Fruit fly (Drosophila melanogaster) whole organism, embryonic: ENCODE data around the gene CG3448.
A peak's percentile ranks its signal among the peaks of the same experiment; 100 is the strongest.

Source experiments
- Abd-B ChIP-seq: fragments of 200-800 bp; sonication (Bioruptor generic); optimal IDR thresholded peaks from 2 replicates; lab custom pipeline; 2018; ENCODE audit warnings: missing biosample characterization, mild to moderate bottlenecking, missing genetic modification characterization, moderate library complexity
- Atf6 ChIP-seq: fragments of 200-800 bp; sonication (Bioruptor generic); IDR thresholded peaks from 2 replicates; pipeline ENCODE4 v1.3.6; 2022; ENCODE audit warnings: missing biosample characterization, missing genetic modification characterization
- BEAF-32 ChIP-seq: fragments of 200-800 bp; sonication (Bioruptor generic); optimal IDR thresholded peaks from 3 replicates; lab custom pipeline; 2017; ENCODE audit warnings: missing biosample characterization, missing genetic modification characterization, mild to moderate bottlenecking, moderate library complexity, missing genetic modification reagents
- CG11398 ChIP-seq: fragments of 200-800 bp; sonication (Bioruptor generic); optimal IDR thresholded peaks from 2 replicates; lab custom pipeline; 2016; ENCODE audit warnings: missing biosample characterization, missing genetic modification characterization
- CG14667 ChIP-seq: fragments of 200-800 bp; sonication (Bioruptor generic); IDR thresholded peaks from 2 replicates; pipeline ENCODE4 v1.3.6; 2022; ENCODE audit warnings: missing biosample characterization, missing genetic modification characterization
- CG14860 ChIP-seq: fragments of 200-800 bp; sonication (Bioruptor generic); IDR thresholded peaks from 3 replicates; pipeline ENCODE4 v1.3.6; 2022; ENCODE audit warnings: missing biosample characterization, missing genetic modification characterization; ENCODE audit not compliant: partially characterized antibody
- CG15696 ChIP-seq: fragments of 200-800 bp; sonication (Bioruptor generic); optimal IDR thresholded peaks from 2 replicates; lab custom pipeline; 2019; ENCODE audit warnings: missing biosample characterization, mild to moderate bottlenecking, missing genetic modification characterization, moderate library complexity
- CG17568 ChIP-seq: fragments of 200-800 bp; sonication (Bioruptor generic); optimal IDR thresholded peaks from 2 replicates; lab custom pipeline; 2018; ENCODE audit warnings: missing biosample characterization, mild to moderate bottlenecking, missing genetic modification characterization, moderate library complexity
- CG18476 ChIP-seq: fragments of 200-800 bp; sonication (Bioruptor generic); optimal IDR thresholded peaks from 2 replicates; lab custom pipeline; 2016; ENCODE audit warnings: missing biosample characterization, mild to moderate bottlenecking, missing genetic modification characterization
- CG18619 ChIP-seq: fragments of 200-800 bp; sonication (Bioruptor generic); optimal IDR thresholded peaks from 3 replicates; lab custom pipeline; 2017; ENCODE audit warnings: missing biosample characterization, mild to moderate bottlenecking, missing genetic modification characterization
- CG30020 ChIP-seq: fragments of 200-800 bp; optimal IDR thresholded peaks from 2 replicates; lab custom pipeline; 2019; ENCODE audit warnings: missing biosample characterization, mild to moderate bottlenecking, missing genetic modification characterization, moderate library complexity
- CG32532 ChIP-seq: fragments of 200-800 bp; sonication (Bioruptor generic); IDR thresholded peaks from 2 replicates; pipeline ENCODE4 v1.3.6; 2022; ENCODE audit warnings: missing biosample characterization, missing genetic modification characterization
- CG4360 ChIP-seq: fragments of 200-800 bp; sonication (Bioruptor generic); IDR thresholded peaks from 2 replicates; pipeline ENCODE4 v1.3.6; 2022; ENCODE audit warnings: missing biosample characterization, missing genetic modification characterization
- CG43689 ChIP-seq: fragments of 200-800 bp; sonication (Bioruptor generic); IDR thresholded peaks from 2 replicates; pipeline ENCODE4 v1.3.6; 2022; ENCODE audit warnings: missing biosample characterization, missing genetic modification characterization
- CG4820 ChIP-seq: fragments of 200-800 bp; sonication (Bioruptor generic); optimal IDR thresholded peaks from 3 replicates; lab custom pipeline; 2016; ENCODE audit warnings: missing biosample characterization, missing genetic modification characterization
- CG6272 ChIP-seq: fragments of 200-800 bp; sonication (Bioruptor generic); IDR thresholded peaks from 2 replicates; pipeline ENCODE4 v1.3.6; 2022; ENCODE audit warnings: missing biosample characterization, missing genetic modification characterization
- CG8290 ChIP-seq, 3 experiments: fragments of 200-800 bp; sonication (Bioruptor generic); optimal IDR thresholded peaks; 2 replicates each; lab custom pipeline; 2016 to 2019; ENCODE audit warnings: missing biosample characterization in 3 of 3, missing genetic modification characterization in 3 of 3, mild to moderate bottlenecking in 2 of 3, moderate library complexity in 1 of 3
- CHES-1-like ChIP-seq: fragments of 200-800 bp; sonication (Bioruptor generic); optimal IDR thresholded peaks from 2 replicates; lab custom pipeline; 2016; ENCODE audit warnings: missing biosample characterization, missing genetic modification characterization
- CrebB ChIP-seq: fragments of 200-800 bp; sonication (Bioruptor generic); optimal IDR thresholded peaks from 3 replicates; lab custom pipeline; 2018; ENCODE audit warnings: missing biosample characterization, mild to moderate bottlenecking, missing genetic modification characterization
- Dip3 ChIP-seq: fragments of 200-800 bp; sonication (Bioruptor generic); optimal IDR thresholded peaks from 3 replicates; lab custom pipeline; 2016; ENCODE audit warnings: missing biosample characterization, missing genetic modification characterization
- Fer2 ChIP-seq: fragments of 200-800 bp; sonication (Bioruptor generic); optimal IDR thresholded peaks from 2 replicates; lab custom pipeline; 2018; ENCODE audit warnings: missing biosample characterization, mild to moderate bottlenecking, missing genetic modification characterization, moderate library complexity
- Gsc ChIP-seq: fragments of 200-800 bp; sonication (Bioruptor generic); IDR thresholded peaks from 2 replicates; pipeline ENCODE4 v1.3.6; 2022; ENCODE audit warnings: missing biosample characterization, missing genetic modification characterization
- H15 ChIP-seq: fragments of 200-800 bp; sonication (Bioruptor generic); IDR thresholded peaks from 3 replicates; pipeline ENCODE4 v1.3.6; 2022; ENCODE audit warnings: missing biosample characterization, missing genetic modification characterization
- HLH54F ChIP-seq: fragments of 200-800 bp; sonication (Bioruptor generic); optimal IDR thresholded peaks from 3 replicates; lab custom pipeline; 2016; ENCODE audit warnings: missing biosample characterization, missing genetic modification characterization
- Kr ChIP-seq: fragments of 200-800 bp; sonication (Bioruptor generic); optimal IDR thresholded peaks from 2 replicates; lab custom pipeline; 2017; ENCODE audit warnings: missing biosample characterization, mild to moderate bottlenecking, missing genetic modification characterization
- Ptx1 ChIP-seq: fragments of 200-800 bp; sonication (Bioruptor generic); IDR thresholded peaks from 2 replicates; pipeline ENCODE4 v1.3.6; 2022; ENCODE audit warnings: missing biosample characterization, missing genetic modification characterization
- Scr ChIP-seq: fragments of 200-800 bp; sonication (Bioruptor generic); IDR thresholded peaks from 2 replicates; pipeline ENCODE4 v1.3.6; 2022; ENCODE audit warnings: missing biosample characterization, missing genetic modification characterization; ENCODE audit not compliant: partially characterized antibody
- amos ChIP-seq: fragments of 200-800 bp; sonication (Bioruptor generic); IDR thresholded peaks from 2 replicates; pipeline ENCODE4 v1.3.6; 2022; ENCODE audit warnings: missing biosample characterization, missing genetic modification characterization; ENCODE audit not compliant: partially characterized antibody
- bsh ChIP-seq, 2 experiments: fragments of 200-800 bp; sonication (Bioruptor generic); optimal IDR thresholded peaks; 2 replicates each; lab custom pipeline; 2017 to 2018; ENCODE audit warnings: mild to moderate bottlenecking in 2 of 2, missing biosample characterization in 2 of 2, missing genetic modification characterization in 2 of 2, moderate library complexity in 1 of 2
- chif ChIP-seq, 2 experiments: fragments of 200-800 bp; sonication (Bioruptor generic); optimal IDR thresholded peaks; 3 replicates each; lab custom pipeline; 2016; ENCODE audit warnings: missing biosample characterization in 2 of 2, missing genetic modification characterization in 2 of 2
- esg ChIP-seq: fragments of 200-800 bp; sonication (Bioruptor generic); conservative IDR thresholded peaks from 2 replicates; pipeline ENCODE4 v1.3.6; 2022; ENCODE audit warnings: missing biosample characterization, missing genetic modification characterization
- ewg ChIP-seq: fragments of 200-800 bp; sonication (Bioruptor generic); optimal IDR thresholded peaks from 3 replicates; lab custom pipeline; 2017; ENCODE audit warnings: mild to moderate bottlenecking, missing biosample characterization, missing genetic modification reagents, missing genetic modification characterization
- grau ChIP-seq: fragments of 200-800 bp; optimal IDR thresholded peaks from 3 replicates; lab custom pipeline; 2019; ENCODE audit warnings: missing biosample characterization, mild to moderate bottlenecking, missing genetic modification characterization, moderate library complexity
- gsb-n ChIP-seq: fragments of 200-800 bp; sonication (Bioruptor generic); optimal IDR thresholded peaks from 3 replicates; lab custom pipeline; 2018; ENCODE audit warnings: missing biosample characterization, mild to moderate bottlenecking, missing genetic modification characterization
- ham ChIP-seq: fragments of 200-800 bp; sonication (Bioruptor generic); IDR thresholded peaks from 2 replicates; pipeline ENCODE4 v1.3.6; 2022; ENCODE audit warnings: missing biosample characterization, missing genetic modification characterization
- inv ChIP-seq: fragments of 200-800 bp; sonication (Bioruptor generic); IDR thresholded peaks from 2 replicates; pipeline ENCODE4 v1.3.6; 2022; ENCODE audit warnings: missing biosample characterization, missing genetic modification characterization; ENCODE audit not compliant: partially characterized antibody
- knrl ChIP-seq: fragments of 200-800 bp; sonication (Bioruptor generic); IDR thresholded peaks from 3 replicates; pipeline ENCODE4 v1.3.6; 2022; ENCODE audit warnings: missing biosample characterization, missing genetic modification characterization; ENCODE audit not compliant: partially characterized antibody
- lbe ChIP-seq: fragments of 200-800 bp; sonication (Bioruptor generic); optimal IDR thresholded peaks from 2 replicates; lab custom pipeline; 2016; ENCODE audit warnings: missing biosample characterization, mild to moderate bottlenecking, missing genetic modification characterization
- maf-S ChIP-seq: fragments of 200-800 bp; sonication (Bioruptor generic); optimal IDR thresholded peaks from 2 replicates; lab custom pipeline; 2016; ENCODE audit warnings: missing biosample characterization, missing genetic modification characterization
- oc ChIP-seq: fragments of 200-800 bp; sonication (Bioruptor generic); optimal IDR thresholded peaks from 2 replicates; lab custom pipeline; 2018; ENCODE audit warnings: missing biosample characterization, mild to moderate bottlenecking, missing genetic modification characterization, moderate library complexity
- org-1 ChIP-seq: fragments of 200-800 bp; sonication (Bioruptor generic); optimal IDR thresholded peaks from 2 replicates; lab custom pipeline; 2017; ENCODE audit warnings: missing biosample characterization, missing genetic modification characterization
- seq ChIP-seq: fragments of 200-800 bp; sonication (Bioruptor generic); IDR thresholded peaks from 2 replicates; pipeline ENCODE4 v1.3.6; 2022; ENCODE audit warnings: missing biosample characterization, missing genetic modification characterization
- sim ChIP-seq: fragments of 200-800 bp; sonication (Bioruptor generic); IDR thresholded peaks from 2 replicates; pipeline ENCODE4 v1.3.6; 2022; ENCODE audit warnings: missing biosample characterization, missing genetic modification characterization
- ssp ChIP-seq: fragments of 200-800 bp; sonication (Bioruptor generic); IDR thresholded peaks from 2 replicates; pipeline ENCODE4 v1.3.6; 2022; ENCODE audit warnings: missing biosample characterization, missing genetic modification characterization
- stwl ChIP-seq: fragments of 200-800 bp; sonication (Bioruptor generic); optimal IDR thresholded peaks from 3 replicates; lab custom pipeline; 2018; ENCODE audit warnings: missing biosample characterization, mild to moderate bottlenecking, missing genetic modification characterization, moderate library complexity
- sug ChIP-seq: fragments of 200-800 bp; optimal IDR thresholded peaks from 2 replicates; lab custom pipeline; 2019; ENCODE audit warnings: missing biosample characterization, mild to moderate bottlenecking, missing genetic modification characterization, moderate library complexity
- tap ChIP-seq: fragments of 200-800 bp; optimal IDR thresholded peaks from 3 replicates; lab custom pipeline; 2019; ENCODE audit warnings: missing biosample characterization, mild to moderate bottlenecking, missing genetic modification characterization, moderate library complexity
- tio ChIP-seq: fragments of 200-800 bp; sonication (Bioruptor generic); optimal IDR thresholded peaks from 2 replicates; lab custom pipeline; 2017; ENCODE audit warnings: missing biosample characterization, missing genetic modification characterization, inconsistent platforms
- zf30C ChIP-seq: fragments of 200-800 bp; sonication (Bioruptor generic); optimal IDR thresholded peaks from 3 replicates; lab custom pipeline; 2018; ENCODE audit warnings: missing biosample characterization, mild to moderate bottlenecking, missing genetic modification characterization

The CG3448 gene

dm6 chr3L:9457619-9458092 is 6.3 kb upstream of the CG3448 start, which contains the start of gene CG3437 (continued):
- peak; percentile 99 for TF ChIP-seq HLH54F (GFP tag; lab: Kevin White, UChicago)
- TF ChIP-seq CG15696 (tag; lab: Kevin White, UChicago) = peak; percentile 98
- TF ChIP-seq maf-S = peak; percentile 98
- TF ChIP-seq gsb-n (tag; lab: Kevin White, UChicago) = peak; percentile 97
- TF ChIP-seq CG18476 (GFP tag; lab: Kevin White, UChicago) = peak; percentile 98
- TF ChIP-seq tap (tag; lab: Kevin White, UChicago) = peak; percentile 94
- TF ChIP-seq CG4820 (GFP tag; lab: Kevin White, UChicago) = peak; percentile 97
- TF ChIP-seq Fer2 (tag; lab: Kevin White, UChicago) = peak; percentile 98
- TF ChIP-seq CG8290 (GFP tag; optimal IDR thresholded peaks at IDR 0.05; lab: Kevin White, UChicago) = peak; percentile 97
- TF ChIP-seq CG8290 (tag; optimal IDR thresholded peaks at IDR 0.05; lab: Kevin White, UChicago) = peak; percentile 96 to 98
- peak; percentile 99 for TF ChIP-seq seq (GFP tag; lab: Robert Waterston, UW)
- TF ChIP-seq Gsc (GFP tag; lab: Robert Waterston, UW) = peak; percentile 99
- peak; percentile 97 for TF ChIP-seq CG43689
- peak; percentile 97 to 99 for TF ChIP-seq chif (GFP tag; optimal IDR thresholded peaks at IDR 0.05; lab: Kevin White, UChicago)
- 0 out of 2 replicates have a peak, but pooled peaks have one; percentile 21 for TF ChIP-seq inv (GFP tag; lab: Robert Waterston, UW)
- peak; percentile 98 for TF ChIP-seq tio (GFP tag; lab: Kevin White, UChicago)
- TF ChIP-seq Scr (GFP tag; lab: Robert Waterston, UW) = peak; percentile 29; the same call in 1 of the 2 replicates
- TF ChIP-seq ham (GFP tag; lab: Robert Waterston, UW) = peak; percentile 97
- TF ChIP-seq lbe = peak; percentile 97
- peak; percentile 100 for TF ChIP-seq H15
- TF ChIP-seq Kr (GFP tag; lab: Kevin White, UChicago) = peak; percentile 71
- peak; percentile 97 for TF ChIP-seq grau
- peak; percentile 98 for TF ChIP-seq oc
- peak; percentile 98 for TF ChIP-seq org-1 (GFP tag; lab: Kevin White, UChicago)
- peak; percentile 99 for TF ChIP-seq Atf6
- TF ChIP-seq CG32532 = peak; percentile 99
- peak; percentile 100 for TF ChIP-seq Ptx1 (GFP tag; lab: Robert Waterston, UW)
- TF ChIP-seq zf30C (GFP tag; lab: Kevin White, UChicago) = peak; percentile 40
- TF ChIP-seq CG6272 (GFP tag; lab: Robert Waterston, UW) = peak; percentile 99
- peak; percentile 98 for TF ChIP-seq CG17568 (GFP tag; lab: Kevin White, UChicago)
- TF ChIP-seq knrl (GFP tag; lab: Robert Waterston, UW) = peak; percentile 40; the same call in 1 of the 3 replicates
- peak; percentile 99 for TF ChIP-seq esg (GFP tag; lab: Robert Waterston, UW)
- TF ChIP-seq sim (GFP tag; lab: Robert Waterston, UW) = peak; percentile 99
- TF ChIP-seq stwl (tag; lab: Kevin White, UChicago) = peak; percentile 80
- peak; percentile 97 for TF ChIP-seq CG11398
- TF ChIP-seq CG14860 (GFP tag; lab: Robert Waterston, UW) = no peak
- peak; percentile 99 for TF ChIP-seq CHES-1-like (GFP tag; lab: Kevin White, UChicago)
- TF ChIP-seq amos (GFP tag; lab: Robert Waterston, UW) = peak; percentile 44; the same call in 1 of the 2 replicates
- peak; percentile 98 for TF ChIP-seq CG18619 (GFP tag; lab: Kevin White, UChicago)
- peak; percentile 95 for TF ChIP-seq ssp (GFP tag; lab: Robert Waterston, UW)
- peak; percentile 91 for TF ChIP-seq CG4360 (GFP tag; lab: Robert Waterston, UW)
- peak; percentile 97 for TF ChIP-seq ewg
- TF ChIP-seq Dip3 = peak; percentile 99
- peak; percentile 99 for TF ChIP-seq CG14667 (GFP tag; lab: Robert Waterston, UW)
- peak; percentile 98 to 99 for TF ChIP-seq bsh (GFP tag; optimal IDR thresholded peaks at IDR 0.05; lab: Kevin White, UChicago)
- TF ChIP-seq CrebB (tag; lab: Kevin White, UChicago) = peak; percentile 98
- TF ChIP-seq sug (tag; lab: Kevin White, UChicago) = peak; percentile 97
- TF ChIP-seq BEAF-32 = peak; percentile 47
- peak; percentile 81 for TF ChIP-seq CG30020 (tag; lab: Kevin White, UChicago)
- peak; percentile 99 for TF ChIP-seq Abd-B
